Worm (Caenorhabditis elegans): ENCODE measurements around the gene rbm-26.

ce11 chrIII:5711881-5712643, 720 bp downstream of the rbm-26 start:
- TF ChIP-seq unc-39 (tag; optimal IDR thresholded peaks at IDR 0.05) (no peak), ceh-82 (tag; optimal IDR thresholded peaks at IDR 0.05) (no peak), mab-5 (tag; optimal IDR thresholded peaks at IDR 0.05) (no peak), lin-11 (tag; optimal IDR thresholded peaks at IDR 0.05) (no peak), nhr-11 (tag; optimal IDR thresholded peaks at IDR 0.05) (no peak), nhr-77 (tag; optimal IDR thresholded peaks at IDR 0.05) (no peak), lsy-2 (tag; optimal IDR thresholded peaks at IDR 0.05) (no peak), alr-1 (tag; optimal IDR thresholded peaks at IDR 0.05) (no peak), nhr-10 (tag; optimal IDR thresholded peaks at IDR 0.05) (no peak), nhr-237 (tag; optimal IDR thresholded peaks at IDR 0.05) (no peak), ama-1 (optimal IDR thresholded peaks at IDR 0.05) (no peak), nhr-12 (tag; optimal IDR thresholded peaks at IDR 0.05) (no peak), dmd-4 (tag; optimal IDR thresholded peaks at IDR 0.05) (no peak), snpc-4 (tag; optimal IDR thresholded peaks at IDR 0.05) (no peak)

Data from whole organism, L2 larva.